Fruit fly (Drosophila melanogaster): ENCODE results near the gene CG7272.

- no peak for TF ChIP-seq CTCF (optimal IDR thresholded peaks at IDR 0.05)
- no peak for TF ChIP-seq CG8478 (optimal IDR thresholded peaks at IDR 0.05)
These were observed 24.4 kb downstream of the CG7272 start, which contains the start of gene CG33986 for dm6 chr3L:15525153-15525552.

Measured in S2 (cell line).